Fruit fly (Drosophila melanogaster): ENCODE results near the gene Ugt36E1.
A peak's percentile ranks its signal among the peaks of the same experiment; 100 is the strongest.

The Ugt36E1 gene

DNA sequence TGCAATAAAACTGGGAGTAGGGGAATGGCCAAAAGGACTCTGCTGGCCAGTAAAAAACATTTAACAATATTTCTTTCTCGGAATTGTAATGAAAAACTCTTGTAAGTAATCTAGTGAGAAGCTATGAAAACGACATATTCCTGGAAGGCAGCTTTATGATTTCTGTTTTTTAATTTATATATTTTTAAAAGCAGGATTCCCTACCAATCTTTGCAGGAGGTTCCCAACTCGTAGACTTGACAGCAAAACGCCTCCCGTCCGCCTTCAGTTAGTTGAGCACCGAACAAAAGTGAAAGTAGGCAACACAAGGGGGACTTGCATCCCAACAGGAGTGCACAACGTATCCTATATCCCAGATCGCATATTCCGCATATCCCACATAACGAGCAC, 21.3 kb upstream of the Ugt36E1 start, which contains the start of gene CG43814:
Gene CG43814 (minus strand): TSS at position 101 of the 390 bp plus-strand sequence.
- TF ChIP-seq dl (GFP tag; optimal IDR thresholded peaks at IDR 0.05; ENCODE audit: insufficient read depth in 1 of 2, partially characterized antibody in 2 of 2) (no peak), foxo (GFP tag; optimal IDR thresholded peaks at IDR 0.05) (no peak), Vsx2 (GFP tag; optimal IDR thresholded peaks at IDR 0.05; ENCODE audit: partially characterized antibody) (no peak), h (GFP tag; optimal IDR thresholded peaks at IDR 0.05) (no peak)

- peak; percentile 50 for TF ChIP-seq dmrt93B (GFP tag; optimal IDR thresholded peaks at IDR 0.05)
- TF ChIP-seq br (GFP tag; optimal IDR thresholded peaks at IDR 0.05), result peak; percentile 36
- TF ChIP-seq Hr78 (GFP tag; optimal IDR thresholded peaks at IDR 0.05), result no peak
- TF ChIP-seq OdsH (GFP tag; optimal IDR thresholded peaks at IDR 0.05), result peak; percentile 17
- TF ChIP-seq jim (GFP tag; optimal IDR thresholded peaks at IDR 0.05), result no peak
- no peak for TF ChIP-seq CG9705 (GFP tag; optimal IDR thresholded peaks at IDR 0.05)
- TF ChIP-seq pan (optimal IDR thresholded peaks at IDR 0.05), result no peak
- TF ChIP-seq ey (GFP tag; optimal IDR thresholded peaks at IDR 0.05), result peak; percentile 54
- TF ChIP-seq foxo (GFP tag; optimal IDR thresholded peaks at IDR 0.05), result peak in 1 of 2 experiments; percentile 68
- TF ChIP-seq dl (GFP tag; optimal IDR thresholded peaks at IDR 0.05; ENCODE audit: insufficient read depth in 1 of 2, partially characterized antibody in 2 of 2), result no peak
- peak; percentile 8 for TF ChIP-seq Jra (GFP tag; optimal IDR thresholded peaks at IDR 0.05)
- TF ChIP-seq CrebA (GFP tag; optimal IDR thresholded peaks at IDR 0.05; ENCODE audit: borderline replicate concordance), result no peak
- no peak for TF ChIP-seq Dif (GFP tag; optimal IDR thresholded peaks at IDR 0.05; ENCODE audit: partially characterized antibody)
- TF ChIP-seq usp (GFP tag; optimal IDR thresholded peaks at IDR 0.05), result no peak
- peak; percentile 59 for TF ChIP-seq fru (GFP tag; optimal IDR thresholded peaks at IDR 0.05)
- TF ChIP-seq Abd-B (GFP tag; optimal IDR thresholded peaks at IDR 0.05), result no peak
- TF ChIP-seq Myc (optimal IDR thresholded peaks at IDR 0.05), result no peak
- no peak for TF ChIP-seq Hr83 (GFP tag; optimal IDR thresholded peaks at IDR 0.05; ENCODE audit: poor library complexity, severe bottlenecking)
- peak; percentile 16 for TF ChIP-seq brk (GFP tag; optimal IDR thresholded peaks at IDR 0.05)
- TF ChIP-seq GATAd (GFP tag; optimal IDR thresholded peaks at IDR 0.05), result no peak
- no peak for TF ChIP-seq sv (GFP tag; optimal IDR thresholded peaks at IDR 0.05)
- TF ChIP-seq tai (GFP tag; optimal IDR thresholded peaks at IDR 0.05), result peak; percentile 32
- peak; percentile 54 for TF ChIP-seq Sp1 (GFP tag; optimal IDR thresholded peaks at IDR 0.05)
- TF ChIP-seq woc (GFP tag; optimal IDR thresholded peaks at IDR 0.05), result peak; percentile 42
- no peak for TF ChIP-seq sage (GFP tag; optimal IDR thresholded peaks at IDR 0.05)
- peak; percentile 65 for TF ChIP-seq h (GFP tag; optimal IDR thresholded peaks at IDR 0.05)
- TF ChIP-seq N (GFP tag; optimal IDR thresholded peaks at IDR 0.05), result no peak
- TF ChIP-seq Rel (GFP tag; optimal IDR thresholded peaks at IDR 0.05), result no peak
- no peak for TF ChIP-seq Rel (tag; optimal IDR thresholded peaks at IDR 0.05)
- peak; percentile 55 for TF ChIP-seq Hnf4 (GFP tag; optimal IDR thresholded peaks at IDR 0.05)
- no peak for TF ChIP-seq dsf (GFP tag; optimal IDR thresholded peaks at IDR 0.05; ENCODE audit: borderline replicate concordance)
- no peak for TF ChIP-seq lola (GFP tag; optimal IDR thresholded peaks at IDR 0.05)
- TF ChIP-seq Mio (GFP tag; optimal IDR thresholded peaks at IDR 0.05), result no peak
- TF ChIP-seq rgr (GFP tag; optimal IDR thresholded peaks at IDR 0.05), result peak; percentile 50
- TF ChIP-seq HLH106 (tag; optimal IDR thresholded peaks at IDR 0.05), result peak; percentile 61
- TF ChIP-seq psq (GFP tag; optimal IDR thresholded peaks at IDR 0.05), result peak; percentile 38
These were observed 20.8 kb upstream of the Ugt36E1 start for dm6 chr2L:18805637-18806403.

DNA sequence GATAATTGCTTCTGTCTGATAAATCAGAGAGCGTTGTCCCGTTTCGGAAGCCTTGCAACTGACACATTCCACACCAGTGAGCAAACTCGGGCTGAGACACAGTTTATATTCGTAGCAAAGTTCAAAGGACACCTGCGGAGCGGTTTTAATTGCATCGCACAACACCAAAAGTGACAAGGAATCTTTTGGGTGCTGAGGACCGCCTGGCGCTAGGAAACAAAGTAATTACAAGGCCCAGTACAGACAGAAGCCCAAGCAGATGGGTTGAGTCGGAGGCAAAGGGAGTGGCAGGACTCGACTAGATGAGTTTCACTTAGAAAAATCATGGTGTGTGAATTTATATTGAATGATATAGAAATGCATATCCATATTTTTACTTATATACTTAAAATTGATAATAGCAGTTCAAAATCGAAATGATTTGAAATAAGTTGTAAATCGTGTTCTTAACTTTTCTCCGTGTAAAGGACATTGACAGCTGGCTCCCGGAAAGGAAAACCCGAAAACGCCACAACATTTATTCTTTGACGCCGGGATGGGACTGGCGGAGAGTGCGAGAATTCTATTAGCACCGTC, 17.7 kb upstream of the Ugt36E1 start:
- TF ChIP-seq dsf (GFP tag; optimal IDR thresholded peaks at IDR 0.05; ENCODE audit: borderline replicate concordance) (no peak), ey (GFP tag; optimal IDR thresholded peaks at IDR 0.05) (no peak), dmrt93B (GFP tag; optimal IDR thresholded peaks at IDR 0.05) (no peak), lola (GFP tag; optimal IDR thresholded peaks at IDR 0.05) (no peak), tai (GFP tag; optimal IDR thresholded peaks at IDR 0.05) (no peak), pan (optimal IDR thresholded peaks at IDR 0.05) (no peak), Hr83 (GFP tag; optimal IDR thresholded peaks at IDR 0.05; ENCODE audit: poor library complexity, severe bottlenecking) (no peak), woc (GFP tag; optimal IDR thresholded peaks at IDR 0.05) (no peak), OdsH (GFP tag; optimal IDR thresholded peaks at IDR 0.05) (no peak), Jra (GFP tag; optimal IDR thresholded peaks at IDR 0.05) (no peak), HLH106 (tag; optimal IDR thresholded peaks at IDR 0.05) (no peak)

Data from whole organism, wandering third instar larva.